Worm (Caenorhabditis elegans) whole organism, midembryonic: ENCODE results near the gene pafo-1.

ENCODE experiments used
- T22C8.4 ChIP-seq: fragments of 200-800 bp; sonication (Bioruptor generic); IDR thresholded peaks from 2 replicates; pipeline ENCODE4 v1.3.6; 2022; ENCODE audit warnings: missing genetic modification characterization, missing compliant biosample characterization
- cog-1 ChIP-seq: sonication (generic microtip); optimal IDR thresholded peaks from 2 replicates; lab custom pipeline; 2016; ENCODE audit warnings: missing genetic modification characterization, missing compliant biosample characterization
- flt-1 ChIP-seq: fragments of 200-800 bp; sonication (Bioruptor generic); IDR thresholded peaks from 2 replicates; pipeline ENCODE4 v1.3.6; 2022; ENCODE audit warnings: missing genetic modification characterization, missing compliant biosample characterization
- klf-2 ChIP-seq: fragments of 200-800 bp; sonication (Bioruptor generic); conservative IDR thresholded peaks from 2 replicates; pipeline ENCODE4 v1.3.6; 2022; ENCODE audit warnings: missing genetic modification reagents, missing genetic modification characterization, missing compliant biosample characterization
- med-1 ChIP-seq: sonication (generic microtip); optimal IDR thresholded peaks from 2 replicates; lab custom pipeline; 2017; ENCODE audit warnings: missing genetic modification characterization, mild to moderate bottlenecking, missing compliant biosample characterization, antibody characterized with exemption, missing genetic modification reagents; ENCODE audit not compliant: insufficient read depth
- ref-1 ChIP-seq: fragments of 200-800 bp; sonication (Bioruptor generic); conservative IDR thresholded peaks from 2 replicates; pipeline ENCODE4 v1.3.6; 2022; ENCODE audit warnings: missing genetic modification reagents, missing genetic modification characterization, missing compliant biosample characterization
- tab-1 ChIP-seq: fragments of 200-800 bp; sonication (Bioruptor generic); IDR thresholded peaks from 2 replicates; pipeline ENCODE4 v1.3.6; 2022; ENCODE audit warnings: missing genetic modification characterization, missing compliant biosample characterization
- ztf-23 ChIP-seq: fragments of 200-800 bp; sonication (Bioruptor generic); IDR thresholded peaks from 2 replicates; pipeline ENCODE4 v1.3.6; 2022; ENCODE audit warnings: missing genetic modification reagents, missing genetic modification characterization, missing compliant biosample characterization
- ztf-29 ChIP-seq: fragments of 200-800 bp; sonication (Bioruptor generic); IDR thresholded peaks from 2 replicates; pipeline ENCODE4 v1.3.6; 2022; ENCODE audit warnings: missing genetic modification reagents, missing genetic modification characterization, missing compliant biosample characterization

Gene pafo-1

ce11 chrV:11504853-11505397, 16.6 kb upstream of the pafo-1 start, which contains the start of the genes C55A6.1 and C55A6.10:
Gene C55A6.1 (minus strand): TSS chrV:11504968.
Gene C55A6.10 (plus strand): TSS chrV:11505347.
- TF ChIP-seq ztf-23 (peak; percentile 68; the same call in 1 of the 2 replicates), cog-1 (tag; lab: Kevin White, UChicago) (peak; percentile 1), flt-1 (GFP tag; lab: Robert Waterston, UW) (0 out of 2 replicates have a peak, but pooled peaks have one; percentile 24), tab-1 (GFP tag; lab: Robert Waterston, UW) (0 out of 2 replicates have a peak, but pooled peaks have one; percentile 39)

ce11 chrV:11506347-11506746, 15.2 kb upstream of the pafo-1 start:
- TF ChIP-seq ref-1 (GFP tag; lab: Robert Waterston, UW), result no peak
- no peak for TF ChIP-seq klf-2 (GFP tag; lab: Robert Waterston, UW)
- no peak for TF ChIP-seq ztf-23
- no peak for TF ChIP-seq cog-1 (tag; lab: Kevin White, UChicago)

- TF ChIP-seq ztf-29, result no peak
- TF ChIP-seq ztf-23, result no peak
Measured at ce11 chrV:11508773-11509172, 12.7 kb upstream of the pafo-1 start, which contains the start of gene ttll-5. Gene ttll-5 (plus strand): TSS chrV:11509060.

ce11 chrV:11513432-11513831, 8.1 kb upstream of the pafo-1 start, which contains the start of gene C55A6.3:
Gene C55A6.3 (minus strand): TSS chrV:11513532.
- TF ChIP-seq T22C8.4 (GFP tag; lab: Robert Waterston, UW) (no peak), ztf-23 (no peak), cog-1 (tag; lab: Kevin White, UChicago) (no peak), med-1 (no peak), tab-1 (GFP tag; lab: Robert Waterston, UW) (no peak), klf-2 (GFP tag; lab: Robert Waterston, UW) (no peak), ztf-29 (no peak), ref-1 (GFP tag; lab: Robert Waterston, UW) (no peak)

ce11 chrV:11514677-11515076, 6.8 kb upstream of the pafo-1 start, which contains the start of gene C55A6.6:
Gene C55A6.6 (minus strand): TSS chrV:11514737.
- TF ChIP-seq klf-2 (GFP tag; lab: Robert Waterston, UW), result no peak
- no peak for TF ChIP-seq ztf-29
- TF ChIP-seq tab-1 (GFP tag; lab: Robert Waterston, UW), result no peak
- no peak for TF ChIP-seq flt-1 (GFP tag; lab: Robert Waterston, UW)
- TF ChIP-seq ref-1 (GFP tag; lab: Robert Waterston, UW), result no peak
- TF ChIP-seq ztf-23, result no peak
- TF ChIP-seq T22C8.4 (GFP tag; lab: Robert Waterston, UW), result no peak
- TF ChIP-seq cog-1 (tag; lab: Kevin White, UChicago), result no peak

- TF ChIP-seq ref-1 (GFP tag; lab: Robert Waterston, UW) (no peak), klf-2 (GFP tag; lab: Robert Waterston, UW) (no peak)
Measured at ce11 chrV:11515145-11515544, 6.4 kb upstream of the pafo-1 start.

- TF ChIP-seq med-1 (no peak), cog-1 (tag; lab: Kevin White, UChicago) (no peak), T22C8.4 (GFP tag; lab: Robert Waterston, UW) (no peak), ztf-23 (no peak)
Measured at ce11 chrV:11516141-11516591, 5.3 kb upstream of the pafo-1 start, which contains the start of gene sdz-8. Gene sdz-8 (minus strand): TSS chrV:11516191.

ce11 chrV:11517789-11518188, 3.7 kb upstream of the pafo-1 start, which contains the start of gene C55A6.4:
Gene C55A6.4 (minus strand): TSS chrV:11517889.
- no peak for TF ChIP-seq cog-1 (tag; lab: Kevin White, UChicago)
- no peak for TF ChIP-seq klf-2 (GFP tag; lab: Robert Waterston, UW)
- TF ChIP-seq T22C8.4 (GFP tag; lab: Robert Waterston, UW), result no peak

ce11 chrV:11520215-11520614, 1.3 kb upstream of the pafo-1 start, which contains the start of the genes C55A6.11 and C55A6.7:
Gene C55A6.11 (plus strand): TSS chrV:11520515.
Gene C55A6.7 (minus strand): TSS chrV:11520530.
- no peak for TF ChIP-seq flt-1 (GFP tag; lab: Robert Waterston, UW)
- no peak for TF ChIP-seq ztf-29
- no peak for TF ChIP-seq ztf-23
- no peak for TF ChIP-seq klf-2 (GFP tag; lab: Robert Waterston, UW)
- no peak for TF ChIP-seq cog-1 (tag; lab: Kevin White, UChicago)
- TF ChIP-seq ref-1 (GFP tag; lab: Robert Waterston, UW), result no peak
- no peak for TF ChIP-seq T22C8.4 (GFP tag; lab: Robert Waterston, UW)
- no peak for TF ChIP-seq med-1
- no peak for TF ChIP-seq tab-1 (GFP tag; lab: Robert Waterston, UW)

ce11 chrV:11525338-11525737, 3.8 kb downstream of the pafo-1 start:
- TF ChIP-seq tab-1 (GFP tag; lab: Robert Waterston, UW) (no peak), ztf-23 (no peak), cog-1 (tag; lab: Kevin White, UChicago) (no peak), med-1 (no peak)

- no peak for TF ChIP-seq ztf-29
- no peak for TF ChIP-seq ztf-23
- TF ChIP-seq flt-1 (GFP tag; lab: Robert Waterston, UW), result no peak
- TF ChIP-seq tab-1 (GFP tag; lab: Robert Waterston, UW), result no peak
- TF ChIP-seq T22C8.4 (GFP tag; lab: Robert Waterston, UW), result no peak
- TF ChIP-seq med-1, result no peak
Measured at ce11 chrV:11526927-11527491, 5.5 kb downstream of the pafo-1 start.
